Fruit fly (Drosophila melanogaster) whole organism, pupa: ENCODE data around the gene CG14384.

Source experiments
- CG13204 ChIP-seq: fragments of 200-800 bp; sonication (Bioruptor generic); optimal IDR thresholded peaks from 2 replicates; lab custom pipeline; 2018; ENCODE audit warnings: missing biosample characterization, mild to moderate bottlenecking, missing genetic modification characterization, moderate library complexity
- CG14655 ChIP-seq: fragments of 200-800 bp; sonication (Bioruptor generic); optimal IDR thresholded peaks from 3 replicates; lab custom pipeline; 2017; ENCODE audit warnings: mild to moderate bottlenecking, missing biosample characterization, missing genetic modification reagents, missing genetic modification characterization
- CG15710 ChIP-seq: fragments of 200-800 bp; sonication (Bioruptor generic); optimal IDR thresholded peaks from 2 replicates; lab custom pipeline; 2018; ENCODE audit warnings: missing biosample characterization, mild to moderate bottlenecking, missing genetic modification characterization, moderate library complexity
- CG32121 ChIP-seq: fragments of 200-800 bp; sonication (Bioruptor generic); IDR thresholded peaks from 2 replicates; pipeline ENCODE4 v1.3.6; 2022; ENCODE audit warnings: missing biosample characterization, missing genetic modification characterization
- CG9948 ChIP-seq: fragments of 200-800 bp; sonication (Bioruptor generic); optimal IDR thresholded peaks from 2 replicates; lab custom pipeline; 2018; ENCODE audit warnings: missing biosample characterization, mild to moderate bottlenecking, missing genetic modification characterization, moderate library complexity
- D1 ChIP-seq: fragments of 200-800 bp; sonication (Bioruptor generic); optimal IDR thresholded peaks from 2 replicates; lab custom pipeline; 2018; ENCODE audit warnings: missing biosample characterization, mild to moderate bottlenecking, missing genetic modification characterization, moderate library complexity
- Snoo ChIP-seq: fragments of 200-800 bp; sonication (Bioruptor generic); optimal IDR thresholded peaks from 3 replicates; lab custom pipeline; 2017; ENCODE audit warnings: missing biosample characterization, mild to moderate bottlenecking, missing genetic modification characterization, inconsistent platforms

dm6 chr3R:12980628-12981219 lies 13.2 kb upstream of the CG14384 start, which contains the start of gene Paip2:
- no peak for TF ChIP-seq CG32121 (GFP tag; lab: Robert Waterston, UW)
- no peak for TF ChIP-seq CG9948 (tag; lab: Kevin White, UChicago)
- no peak for TF ChIP-seq D1 (tag; lab: Kevin White, UChicago)
- TF ChIP-seq CG14655 (GFP tag; lab: Kevin White, UChicago), result no peak
- TF ChIP-seq CG15710, result no peak
- no peak for TF ChIP-seq Snoo (tag; lab: Kevin White, UChicago)
- TF ChIP-seq CG13204 (GFP tag; lab: Kevin White, UChicago), result no peak
